Fruit fly (Drosophila melanogaster): ENCODE results near the gene Ggt-1.

Ggt-1 gene

dm6 chrX:18546785-18547184, 34.5 kb upstream of the Ggt-1 start (continued):
- TF ChIP-seq CG13287 (GFP tag; IDR thresholded peaks at IDR 0.05; ENCODE audit: partially characterized antibody) (no peak), lola (GFP tag; optimal IDR thresholded peaks at IDR 0.05) (peak in 1 of 3 experiments; percentile 34), Fer2 (tag; optimal IDR thresholded peaks at IDR 0.05) (peak; percentile 61), CG3838 (GFP tag; optimal IDR thresholded peaks at IDR 0.05) (peak; percentile 32), CG7839 (tag; optimal IDR thresholded peaks at IDR 0.05) (peak; percentile 84), unpg (GFP tag; optimal IDR thresholded peaks at IDR 0.05) (peak; percentile 82), ro (GFP tag; IDR thresholded peaks at IDR 0.05) (peak; percentile 62), Lhr (GFP tag; optimal IDR thresholded peaks at IDR 0.05) (no peak), CG30403 (GFP tag; optimal IDR thresholded peaks at IDR 0.05) (peak; percentile 78), CG17568 (GFP tag; optimal IDR thresholded peaks at IDR 0.05) (peak; percentile 56), dati (GFP tag; IDR thresholded peaks at IDR 0.05) (peak; percentile 70), D19A (tag; optimal IDR thresholded peaks at IDR 0.05) (peak; percentile 97), ham (GFP tag; IDR thresholded peaks at IDR 0.05) (peak; percentile 12; the same call in 1 of the 2 replicates), CG17829 (tag; optimal IDR thresholded peaks at IDR 0.05) (peak; percentile 64), CG42726 (GFP tag; IDR thresholded peaks at IDR 0.05; ENCODE audit: partially characterized antibody) (no peak), CG10543 (GFP tag; optimal IDR thresholded peaks at IDR 0.05) (peak; percentile 64), CG17186 (GFP tag; optimal IDR thresholded peaks at IDR 0.05) (no peak), CG17912 (GFP tag; optimal IDR thresholded peaks at IDR 0.05) (no peak), caup (GFP tag; optimal IDR thresholded peaks at IDR 0.05; ENCODE audit: severe bottlenecking) (peak; percentile 68), tll (GFP tag; optimal IDR thresholded peaks at IDR 0.05) (no peak), pfk (GFP tag; optimal IDR thresholded peaks at IDR 0.05) (no peak), CG31441 (GFP tag; IDR thresholded peaks at IDR 0.05) (peak; percentile 82), crol (GFP tag; IDR thresholded peaks at IDR 0.05) (peak; percentile 68), seq (GFP tag; IDR thresholded peaks at IDR 0.05) (peak; percentile 82), CG11695 (GFP tag; IDR thresholded peaks at IDR 0.05) (peak; percentile 85), Ravus (GFP tag; IDR thresholded peaks at IDR 0.05) (peak; percentile 69), Ets97D (GFP tag; optimal IDR thresholded peaks at IDR 0.05) (no peak), aop (GFP tag; IDR thresholded peaks at IDR 0.05) (no peak), Ada2b (GFP tag; IDR thresholded peaks at IDR 0.05) (peak; percentile 87), pb (GFP tag; optimal IDR thresholded peaks at IDR 0.05) (peak; percentile 39), Ssrp (tag; optimal IDR thresholded peaks at IDR 0.05) (peak; percentile 69), CG1024 (GFP tag; IDR thresholded peaks at IDR 0.05) (peak; percentile 78), Ptx1 (GFP tag; IDR thresholded peaks at IDR 0.05) (peak; percentile 87), sqz (GFP tag; optimal IDR thresholded peaks at IDR 0.05) (peak; percentile 68), stc (GFP tag; IDR thresholded peaks at IDR 0.05) (peak; percentile 84), CG13775 (GFP tag; optimal IDR thresholded peaks at IDR 0.05) (peak; percentile 56), Atf3 (GFP tag; optimal IDR thresholded peaks at IDR 0.05) (peak; percentile 52), CG8478 (optimal IDR thresholded peaks at IDR 0.05) (no peak), CG9609 (GFP tag; optimal IDR thresholded peaks at IDR 0.05) (peak; percentile 65), Opbp (GFP tag; IDR thresholded peaks at IDR 0.05; ENCODE audit: partially characterized antibody) (no peak), CG10267 (tag; optimal IDR thresholded peaks at IDR 0.05) (peak; percentile 60), Scr (GFP tag; IDR thresholded peaks at IDR 0.05; ENCODE audit: partially characterized antibody) (no peak), CG9215 (GFP tag; IDR thresholded peaks at IDR 0.05) (peak; percentile 79), HLH4C (GFP tag; IDR thresholded peaks at IDR 0.05; ENCODE audit: partially characterized antibody) (no peak), Aef1 (GFP tag; IDR thresholded peaks at IDR 0.05) (peak; percentile 91), CG16813 (GFP tag; IDR thresholded peaks at IDR 0.05; ENCODE audit: partially characterized antibody) (no peak), CG16779 (GFP tag; IDR thresholded peaks at IDR 0.05) (peak; percentile 54; the same call in 1 of the 2 replicates), Hey (tag; optimal IDR thresholded peaks at IDR 0.05) (no peak), CG7928 (GFP tag; optimal IDR thresholded peaks at IDR 0.05) (peak; percentile 51), CG4360 (GFP tag; IDR thresholded peaks at IDR 0.05) (0 out of 2 replicates have a peak, but pooled peaks have one; percentile 17)

Measured in whole organism, embryonic.